Worm (Caenorhabditis elegans): Measurements from ENCODE around the gene col-115.
A peak's percentile ranks its signal among the peaks of the same experiment; 100 is the strongest.

Gene col-115

DNA sequence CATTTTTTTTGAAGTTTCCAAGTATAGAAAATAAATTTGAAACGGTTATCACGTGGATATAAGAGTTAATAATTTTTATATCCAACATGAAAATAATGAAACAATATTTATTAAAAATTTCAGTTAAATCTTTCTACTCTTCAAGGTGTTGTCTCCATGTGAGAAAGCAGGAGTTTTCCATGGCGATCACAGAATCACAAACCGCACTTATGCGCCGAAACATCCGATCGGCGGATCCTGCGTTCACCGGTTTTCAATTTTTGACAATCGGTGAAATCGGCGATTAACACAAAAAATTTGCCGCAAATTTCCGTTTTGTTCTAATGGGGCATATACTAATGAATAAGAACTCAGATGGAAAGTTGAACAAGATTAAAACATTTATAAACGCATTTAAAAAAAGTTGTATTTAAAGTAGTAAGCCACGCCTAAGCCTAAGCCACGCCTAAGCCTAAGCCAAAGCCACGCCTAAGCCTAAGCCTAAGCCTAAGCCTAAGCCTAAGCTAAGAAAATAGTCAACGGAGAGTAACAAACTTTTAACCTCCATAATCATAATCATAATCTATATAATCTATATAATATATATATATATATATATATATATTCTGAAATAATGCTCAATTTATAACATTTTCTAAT, 33.7 kb downstream of the col-115 start, which contains the start of gene C26B2.2:
Gene C26B2.2, minus strand, starts transcription at position 88 of the 639 bp plus-strand sequence.
- no peak for TF ChIP-seq F44E2.7 (GFP tag; IDR thresholded peaks at IDR 0.05)
- no peak for TF ChIP-seq dmd-6 (GFP tag; IDR thresholded peaks at IDR 0.05)
- peak in 1 of 2 experiments; percentile 90 for TF ChIP-seq unc-62 (GFP tag; optimal IDR thresholded peaks at IDR 0.05 in 1 of 2)
- TF ChIP-seq unc-62 (tag; optimal IDR thresholded peaks at IDR 0.05): no peak

- peak; percentile 29 for TF ChIP-seq pqm-1 (tag; optimal IDR thresholded peaks at IDR 0.05)
- no peak for TF ChIP-seq mdl-1 (tag; optimal IDR thresholded peaks at IDR 0.05)
- no peak for TF ChIP-seq daf-16 (GFP tag; optimal IDR thresholded peaks at IDR 0.05)
- TF ChIP-seq daf-16 (tag; optimal IDR thresholded peaks at IDR 0.05): peak; percentile 22
- no peak for TF ChIP-seq snpc-4 (tag; optimal IDR thresholded peaks at IDR 0.05)
- peak; percentile 55 for TF ChIP-seq nhr-28 (tag; optimal IDR thresholded peaks at IDR 0.05)
- no peak for TF ChIP-seq set-16 (GFP tag; IDR thresholded peaks at IDR 0.05)
- TF ChIP-seq dmd-6 (GFP tag; IDR thresholded peaks at IDR 0.05): peak; percentile 39; the same call in 1 of the 2 replicates
- TF ChIP-seq lin-39 (tag; optimal IDR thresholded peaks at IDR 0.05): no peak
- no peak for TF ChIP-seq T20F7.1 (GFP tag; optimal IDR thresholded peaks at IDR 0.05)
- TF ChIP-seq cey-2 (tag; optimal IDR thresholded peaks at IDR 0.05; ENCODE audit: borderline replicate concordance, insufficient read depth): no peak
- TF ChIP-seq zfp-2 (tag; optimal IDR thresholded peaks at IDR 0.05): no peak
Measured at ce11 chrIV:8023861-8024260, 35.4 kb downstream of the col-115 start.

DNA sequence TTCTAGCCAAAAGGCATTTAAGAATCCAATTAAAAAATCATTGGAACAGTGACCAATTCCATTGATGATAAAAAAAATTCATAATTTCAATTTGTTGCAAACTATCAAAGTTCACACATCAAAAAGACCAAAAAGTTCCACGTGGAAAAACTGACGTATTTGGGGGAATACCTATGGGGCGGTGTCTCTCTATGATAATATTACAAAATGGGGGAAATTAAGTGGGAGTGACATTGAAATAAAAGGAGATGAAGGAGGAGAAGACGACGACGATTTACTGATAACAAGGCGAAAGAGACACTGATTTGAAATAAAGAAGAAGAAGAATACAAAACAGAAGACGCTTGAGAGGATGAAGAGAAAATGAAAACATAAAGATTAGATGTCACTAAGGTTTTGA, 37.9 kb downstream of the col-115 start:
- TF ChIP-seq dve-1 (tag; optimal IDR thresholded peaks at IDR 0.05; ENCODE audit: insufficient read depth) (peak; percentile 75), php-3 (GFP tag; IDR thresholded peaks at IDR 0.05) (0 out of 2 replicates have a peak, but pooled peaks have one; percentile 21), nhr-28 (tag; optimal IDR thresholded peaks at IDR 0.05) (peak; percentile 41), hlh-11 (tag; optimal IDR thresholded peaks at IDR 0.05) (peak; percentile 62), nhr-102 (tag; optimal IDR thresholded peaks at IDR 0.05) (peak; percentile 30), Y48G9A.11 (GFP tag; IDR thresholded peaks at IDR 0.05) (no peak), daf-16 (GFP tag; optimal IDR thresholded peaks at IDR 0.05) (no peak), daf-16 (tag; optimal IDR thresholded peaks at IDR 0.05) (peak; percentile 61), nhr-48 (tag; optimal IDR thresholded peaks at IDR 0.05) (peak; percentile 71), mes-2 (tag; optimal IDR thresholded peaks at IDR 0.05; ENCODE audit: poor library complexity, severe bottlenecking) (peak; percentile 4), T20F7.1 (GFP tag; optimal IDR thresholded peaks at IDR 0.05) (peak; percentile 16), nhr-237 (tag; optimal IDR thresholded peaks at IDR 0.05) (no peak), lin-1 (GFP tag; IDR thresholded peaks at IDR 0.05) (0 out of 2 replicates have a peak, but pooled peaks have one; percentile 41), mdl-1 (tag; optimal IDR thresholded peaks at IDR 0.05) (peak; percentile 5 to 70), dmd-6 (GFP tag; IDR thresholded peaks at IDR 0.05) (peak; percentile 85), aha-1 (tag) (peak; percentile 66), T26A8.4 (GFP tag; IDR thresholded peaks at IDR 0.05) (no peak), mep-1 (tag; optimal IDR thresholded peaks at IDR 0.05) (peak; percentile 9), tag-97 (GFP tag; IDR thresholded peaks at IDR 0.05) (no peak), tra-1 (GFP tag; IDR thresholded peaks at IDR 0.05) (0 out of 2 replicates have a peak, but pooled peaks have one; percentile 21), nhr-10 (tag; optimal IDR thresholded peaks at IDR 0.05) (peak; percentile 37), pqm-1 (tag; optimal IDR thresholded peaks at IDR 0.05) (peak; percentile 79), mxl-3 (GFP tag; optimal IDR thresholded peaks at IDR 0.05) (peak; percentile 19), skn-1 (tag; optimal IDR thresholded peaks at IDR 0.05) (no peak), lim-7 (GFP tag; IDR thresholded peaks at IDR 0.05) (no peak), nhr-77 (tag; optimal IDR thresholded peaks at IDR 0.05) (peak; percentile 1), mxl-2 (GFP tag; conservative IDR thresholded peaks at IDR 0.05) (no peak), nhr-111 (GFP tag; optimal IDR thresholded peaks at IDR 0.05) (no peak), lsy-2 (tag; optimal IDR thresholded peaks at IDR 0.05) (peak in 1 of 2 experiments; percentile 29), aly-2 (tag; optimal IDR thresholded peaks at IDR 0.05) (no peak), ztf-11 (tag; optimal IDR thresholded peaks at IDR 0.05) (no peak), nhr-41 (GFP tag; IDR thresholded peaks at IDR 0.05) (no peak), daf-12 (tag; optimal IDR thresholded peaks at IDR 0.05) (no peak), cey-2 (tag; optimal IDR thresholded peaks at IDR 0.05; ENCODE audit: borderline replicate concordance, insufficient read depth) (peak; percentile 42)

Data from whole organism, L4 larva.